Fruit fly (Drosophila melanogaster) whole organism, embryonic: ENCODE data around the gene Npc2f.

Experiments
- Atf6 ChIP-seq: fragments of 200-800 bp; sonication (Bioruptor generic); IDR thresholded peaks from 2 replicates; pipeline ENCODE4 v1.3.6; 2022; ENCODE audit warnings: missing biosample characterization, missing genetic modification characterization
- C15 ChIP-seq: fragments of 200-800 bp; sonication (Bioruptor generic); IDR thresholded peaks from 3 replicates; pipeline ENCODE4 v1.3.6; 2022; ENCODE audit warnings: missing biosample characterization, missing genetic modification characterization
- CG14050 ChIP-seq: fragments of 200-800 bp; sonication (Bioruptor generic); IDR thresholded peaks from 3 replicates; pipeline ENCODE4 v1.3.6; 2022; ENCODE audit warnings: missing biosample characterization, missing genetic modification characterization
- CG15514 ChIP-seq: fragments of 200-800 bp; sonication (Bioruptor generic); optimal IDR thresholded peaks from 3 replicates; lab custom pipeline; 2017; ENCODE audit warnings: missing biosample characterization, missing genetic modification characterization, mild to moderate bottlenecking, moderate library complexity, missing genetic modification reagents
- CG17359 ChIP-seq: fragments of 200-800 bp; sonication (Bioruptor generic); optimal IDR thresholded peaks from 3 replicates; lab custom pipeline; 2018; ENCODE audit warnings: missing biosample characterization, mild to moderate bottlenecking, missing genetic modification characterization, moderate library complexity
- CG17361 ChIP-seq: fragments of 200-800 bp; sonication (Bioruptor generic); IDR thresholded peaks from 3 replicates; pipeline ENCODE4 v1.3.6; 2022; ENCODE audit warnings: missing biosample characterization, missing genetic modification characterization
- CG2120 ChIP-seq: fragments of 200-800 bp; sonication (Bioruptor generic); optimal IDR thresholded peaks from 3 replicates; lab custom pipeline; 2016; ENCODE audit warnings: missing biosample characterization, missing genetic modification characterization
- CG2678 ChIP-seq: fragments of 200-800 bp; sonication (Bioruptor generic); optimal IDR thresholded peaks from 3 replicates; lab custom pipeline; 2019; ENCODE audit warnings: missing biosample characterization, mild to moderate bottlenecking, missing genetic modification characterization, moderate library complexity
- CG32772 ChIP-seq: fragments of 200-800 bp; sonication (Bioruptor generic); IDR thresholded peaks from 2 replicates; pipeline ENCODE4 v1.3.6; 2022; ENCODE audit warnings: missing biosample characterization, missing genetic modification characterization
- CG6689 ChIP-seq: fragments of 200-800 bp; sonication (Bioruptor generic); IDR thresholded peaks from 2 replicates; pipeline ENCODE4 v1.3.6; 2022; ENCODE audit warnings: missing biosample characterization, missing genetic modification characterization
- CG7839 ChIP-seq: fragments of 200-800 bp; sonication (Bioruptor generic); optimal IDR thresholded peaks from 3 replicates; lab custom pipeline; 2018; ENCODE audit warnings: missing biosample characterization, mild to moderate bottlenecking, missing genetic modification characterization, moderate library complexity
- CG8089 ChIP-seq: fragments of 200-800 bp; sonication (Bioruptor generic); optimal IDR thresholded peaks from 3 replicates; lab custom pipeline; 2016; ENCODE audit warnings: missing biosample characterization, missing genetic modification characterization
- CG9932 ChIP-seq: fragments of 200-800 bp; sonication (Bioruptor generic); IDR thresholded peaks from 2 replicates; pipeline ENCODE4 v1.3.6; 2022; ENCODE audit warnings: missing biosample characterization, missing genetic modification characterization
- Dbx ChIP-seq: fragments of 200-800 bp; sonication (Bioruptor generic); IDR thresholded peaks from 3 replicates; pipeline ENCODE4 v1.3.6; 2022; ENCODE audit warnings: missing biosample characterization, missing genetic modification characterization
- Dip3 ChIP-seq: fragments of 200-800 bp; sonication (Bioruptor generic); optimal IDR thresholded peaks from 3 replicates; lab custom pipeline; 2016; ENCODE audit warnings: missing biosample characterization, missing genetic modification characterization
- Ets65A ChIP-seq: fragments of 200-800 bp; sonication (Bioruptor generic); peaks from one replicate; lab custom pipeline; 2016; ENCODE audit warnings: missing biosample characterization, missing genetic modification characterization
- Ets97D ChIP-seq: fragments of 200-800 bp; sonication (Bioruptor generic); optimal IDR thresholded peaks from 3 replicates; lab custom pipeline; 2016; ENCODE audit warnings: missing biosample characterization, missing genetic modification characterization
- Fer1 ChIP-seq: fragments of 200-800 bp; sonication (Bioruptor generic); optimal IDR thresholded peaks from 2 replicates; lab custom pipeline; 2017; ENCODE audit warnings: missing biosample characterization, mild to moderate bottlenecking, missing genetic modification characterization
- HHEX ChIP-seq: fragments of 200-800 bp; sonication (Bioruptor generic); optimal IDR thresholded peaks from 3 replicates; lab custom pipeline; 2017; ENCODE audit warnings: missing biosample characterization, mild to moderate bottlenecking, missing genetic modification characterization, missing genetic modification reagents
- Hmr ChIP-seq: fragments of 200-800 bp; sonication (Bioruptor generic); optimal IDR thresholded peaks from 3 replicates; lab custom pipeline; 2017; ENCODE audit warnings: mild to moderate bottlenecking, missing biosample characterization, missing genetic modification reagents, missing genetic modification characterization
- Med ChIP-seq: fragments of 200-800 bp; sonication (Bioruptor generic); peaks from one replicate; lab custom pipeline; 2016; ENCODE audit warnings: missing biosample characterization, missing genetic modification characterization, mild to moderate bottlenecking, inconsistent platforms, moderate library complexity
- Meics ChIP-seq: fragments of 200-800 bp; sonication (Bioruptor generic); optimal IDR thresholded peaks from 2 replicates; lab custom pipeline; 2017; ENCODE audit warnings: missing biosample characterization, mild to moderate bottlenecking, missing genetic modification characterization
- Mrtf ChIP-seq: fragments of 200-800 bp; sonication (Bioruptor generic); IDR thresholded peaks from 3 replicates; pipeline ENCODE4 v1.3.6; 2022; ENCODE audit warnings: missing biosample characterization, missing genetic modification characterization
- Oli ChIP-seq: fragments of 200-800 bp; sonication (Bioruptor generic); optimal IDR thresholded peaks from 2 replicates; lab custom pipeline; 2018; ENCODE audit warnings: missing biosample characterization, mild to moderate bottlenecking, missing genetic modification characterization, moderate library complexity
- PHDP ChIP-seq: fragments of 200-800 bp; sonication (Bioruptor generic); optimal IDR thresholded peaks from 3 replicates; lab custom pipeline; 2018; ENCODE audit warnings: missing biosample characterization, mild to moderate bottlenecking, missing genetic modification characterization, moderate library complexity
- Pdp1 ChIP-seq, 2 experiments: fragments of 200-800 bp; sonication (Bioruptor generic); optimal IDR thresholded peaks; 3 replicates each; lab custom pipeline; 2016; ENCODE audit warnings: missing biosample characterization in 2 of 2, missing genetic modification characterization in 2 of 2, mild to moderate bottlenecking in 1 of 2, moderate library complexity in 1 of 2
- Poxn ChIP-seq: fragments of 200-800 bp; sonication (Bioruptor generic); IDR thresholded peaks from 2 replicates; pipeline ENCODE4 v1.3.6; 2022; ENCODE audit warnings: missing biosample characterization, missing genetic modification characterization
- Ptx1 ChIP-seq: fragments of 200-800 bp; sonication (Bioruptor generic); IDR thresholded peaks from 2 replicates; pipeline ENCODE4 v1.3.6; 2022; ENCODE audit warnings: missing biosample characterization, missing genetic modification characterization
- Rx ChIP-seq: fragments of 200-800 bp; sonication (Bioruptor generic); IDR thresholded peaks from 2 replicates; pipeline ENCODE4 v1.3.6; 2022; ENCODE audit warnings: missing biosample characterization, missing genetic modification characterization
- Taf1 ChIP-seq: fragments of 200-800 bp; sonication (Bioruptor generic); IDR thresholded peaks from 2 replicates; pipeline ENCODE4 v1.3.6; 2022; ENCODE audit warnings: missing biosample characterization, missing genetic modification characterization
- abd-A ChIP-seq: fragments of 200-800 bp; sonication (Bioruptor generic); optimal IDR thresholded peaks from 3 replicates; lab custom pipeline; 2019; ENCODE audit warnings: missing biosample characterization, mild to moderate bottlenecking, missing genetic modification characterization, moderate library complexity
- da ChIP-seq: fragments of 200-800 bp; sonication (Bioruptor generic); optimal IDR thresholded peaks from 2 replicates; lab custom pipeline; 2016; ENCODE audit warnings: missing biosample characterization, missing genetic modification characterization
- dysf ChIP-seq: fragments of 200-800 bp; sonication (Bioruptor generic); IDR thresholded peaks from 3 replicates; pipeline ENCODE4 v1.3.6; 2022; ENCODE audit warnings: missing biosample characterization, missing genetic modification characterization
- esg ChIP-seq: fragments of 200-800 bp; sonication (Bioruptor generic); conservative IDR thresholded peaks from 2 replicates; pipeline ENCODE4 v1.3.6; 2022; ENCODE audit warnings: missing biosample characterization, missing genetic modification characterization
- eve ChIP-seq, 2 experiments: fragments of >200 bp; optimal IDR thresholded peaks; 2 replicates each; lab custom pipeline; 2017; ENCODE audit warnings: missing biosample characterization in 2 of 2, missing genetic modification characterization in 2 of 2
- gsb-n ChIP-seq: fragments of 200-800 bp; sonication (Bioruptor generic); optimal IDR thresholded peaks from 3 replicates; lab custom pipeline; 2018; ENCODE audit warnings: missing biosample characterization, mild to moderate bottlenecking, missing genetic modification characterization
- lab ChIP-seq: fragments of 200-800 bp; sonication (Bioruptor generic); optimal IDR thresholded peaks from 3 replicates; lab custom pipeline; 2017; ENCODE audit warnings: missing biosample characterization, missing genetic modification characterization, mild to moderate bottlenecking, moderate library complexity, missing genetic modification reagents
- mam ChIP-seq: fragments of 200-800 bp; sonication (Bioruptor generic); optimal IDR thresholded peaks from 3 replicates; lab custom pipeline; 2016; ENCODE audit warnings: missing biosample characterization, missing genetic modification characterization
- nmo ChIP-seq: fragments of 200-800 bp; sonication (Bioruptor generic); optimal IDR thresholded peaks from 2 replicates; lab custom pipeline; 2018; ENCODE audit warnings: missing biosample characterization, mild to moderate bottlenecking, missing genetic modification characterization, moderate library complexity
- oc ChIP-seq: fragments of 200-800 bp; sonication (Bioruptor generic); optimal IDR thresholded peaks from 2 replicates; lab custom pipeline; 2018; ENCODE audit warnings: missing biosample characterization, mild to moderate bottlenecking, missing genetic modification characterization, moderate library complexity
- peb ChIP-seq: fragments of 200-800 bp; sonication (Bioruptor generic); IDR thresholded peaks from 2 replicates; pipeline ENCODE4 v1.3.6; 2022; ENCODE audit warnings: missing biosample characterization, missing genetic modification characterization
- psq ChIP-seq: fragments of 200-800 bp; sonication (Bioruptor generic); optimal IDR thresholded peaks from 2 replicates; lab custom pipeline; 2017; ENCODE audit warnings: missing biosample characterization, missing genetic modification characterization
- row ChIP-seq: fragments of 200-800 bp; sonication (Bioruptor generic); IDR thresholded peaks from 3 replicates; pipeline ENCODE4 v1.3.6; 2022; ENCODE audit warnings: missing biosample characterization, missing genetic modification characterization
- scrt ChIP-seq: fragments of 200-800 bp; sonication (Bioruptor generic); optimal IDR thresholded peaks from 2 replicates; lab custom pipeline; 2018; ENCODE audit warnings: missing biosample characterization, mild to moderate bottlenecking, missing genetic modification characterization, moderate library complexity
- sens ChIP-seq: fragments of 200-800 bp; sonication (Bioruptor generic); peaks from one replicate; lab custom pipeline; 2016; ENCODE audit warnings: missing biosample characterization, missing genetic modification characterization
- seq ChIP-seq: fragments of 200-800 bp; sonication (Bioruptor generic); IDR thresholded peaks from 2 replicates; pipeline ENCODE4 v1.3.6; 2022; ENCODE audit warnings: missing biosample characterization, missing genetic modification characterization
- so ChIP-seq: fragments of 200-800 bp; sonication (Bioruptor generic); IDR thresholded peaks from 3 replicates; pipeline ENCODE4 v1.3.6; 2022; ENCODE audit warnings: missing biosample characterization, missing genetic modification characterization
- stc ChIP-seq: fragments of 200-800 bp; sonication (Bioruptor generic); IDR thresholded peaks from 2 replicates; pipeline ENCODE4 v1.3.6; 2022; ENCODE audit warnings: missing biosample characterization, missing genetic modification characterization
- sug ChIP-seq: fragments of 200-800 bp; optimal IDR thresholded peaks from 2 replicates; lab custom pipeline; 2019; ENCODE audit warnings: missing biosample characterization, mild to moderate bottlenecking, missing genetic modification characterization, moderate library complexity
- z ChIP-seq: fragments of 200-800 bp; sonication (Bioruptor generic); IDR thresholded peaks from 3 replicates; pipeline ENCODE4 v1.3.6; 2022; ENCODE audit warnings: missing biosample characterization, missing genetic modification characterization

Npc2f gene

dm6 chr3R:24090143-24090542 is 47.6 kb upstream of the Npc2f start:
- TF ChIP-seq da (GFP tag; lab: Kevin White, UChicago), result no peak
- peak; percentile 55 for TF ChIP-seq gsb-n (tag; lab: Kevin White, UChicago)
- peak; percentile 22 for TF ChIP-seq oc (tag; lab: Kevin White, UChicago)
- peak in 1 of 2 experiments; percentile 12 for TF ChIP-seq eve (GFP tag; optimal IDR thresholded peaks at IDR 0.05; lab: Kevin White, UChicago)
- TF ChIP-seq CG14050, result no peak
- TF ChIP-seq z (GFP tag; lab: Robert Waterston, UW), result no peak
- peak; percentile 46 for TF ChIP-seq abd-A
- TF ChIP-seq sug (tag; lab: Kevin White, UChicago), result peak; percentile 10

DNA sequence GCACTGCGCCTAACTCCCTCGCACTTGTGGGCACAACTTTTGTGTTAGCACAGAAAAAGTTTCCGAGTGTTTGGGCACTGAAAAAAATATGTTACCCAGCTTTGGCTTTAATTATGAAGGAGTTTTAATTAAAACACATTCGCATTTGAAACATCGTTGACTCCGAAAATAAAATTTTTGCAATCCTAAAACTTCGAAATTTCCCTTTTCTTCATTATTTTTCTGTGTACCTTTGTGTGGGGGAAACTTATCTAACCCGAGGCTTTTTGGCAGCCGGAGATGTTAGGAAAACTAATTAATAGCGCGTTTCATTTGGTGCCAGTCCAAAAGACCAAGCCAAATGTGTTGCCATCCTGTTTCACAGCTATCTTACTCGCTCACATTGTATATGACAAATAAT is 46.0 kb upstream of the Npc2f start:
- 0 out of 2 replicates have a peak, but pooled peaks have one; percentile 21 for TF ChIP-seq CG6689
- TF ChIP-seq scrt (GFP tag; lab: Kevin White, UChicago), result peak; percentile 33
- 0 out of 3 replicates have a peak, but pooled peaks have one; percentile 34 for TF ChIP-seq Mrtf (GFP tag; lab: Robert Waterston, UW)
- no peak for TF ChIP-seq CG17361 (GFP tag; lab: Robert Waterston, UW)
- TF ChIP-seq Taf1 (GFP tag; lab: Robert Waterston, UW), result 0 out of 2 replicates have a peak, but pooled peaks have one; percentile 12
- TF ChIP-seq C15 (GFP tag; lab: Robert Waterston, UW), result no peak
- TF ChIP-seq CG9932 (GFP tag; lab: Robert Waterston, UW), result 0 out of 2 replicates have a peak, but pooled peaks have one; percentile 16
- 0 out of 2 replicates have a peak, but pooled peaks have one; percentile 18 for TF ChIP-seq Atf6 (GFP tag; lab: Robert Waterston, UW)
- peak; percentile 71 for TF ChIP-seq sens (GFP tag; lab: Kevin White, UChicago)
- no peak for TF ChIP-seq psq (GFP tag; lab: Kevin White, UChicago)
- TF ChIP-seq esg, result 0 out of 2 replicates have a peak, but pooled peaks have one; percentile 21
- peak; percentile 40 for TF ChIP-seq Meics (GFP tag; lab: Kevin White, UChicago)
- TF ChIP-seq Rx, result no peak
- TF ChIP-seq Ets65A, result peak; percentile 72
- TF ChIP-seq so (GFP tag; lab: Robert Waterston, UW), result no peak
- TF ChIP-seq row, result peak; percentile 59; the same call in 2 of the 3 replicates
- peak in 1 of 2 experiments; percentile 2 for TF ChIP-seq Pdp1 (GFP tag; optimal IDR thresholded peaks at IDR 0.05; lab: Kevin White, UChicago)
- peak; percentile 41 for TF ChIP-seq CG15514 (GFP tag; lab: Kevin White, UChicago)
- peak; percentile 37; the same call in 1 of the 2 replicates for TF ChIP-seq Ptx1
- TF ChIP-seq Ets97D, result no peak
- TF ChIP-seq lab, result peak; percentile 52
- TF ChIP-seq Fer1 (GFP tag; lab: Kevin White, UChicago), result peak; percentile 25
- TF ChIP-seq Med, result peak; percentile 81
- peak; percentile 39 for TF ChIP-seq PHDP (tag; lab: Kevin White, UChicago)
- peak; percentile 14; the same call in 1 of the 3 replicates for TF ChIP-seq Dbx
- 0 out of 3 replicates have a peak, but pooled peaks have one; percentile 12 for TF ChIP-seq dysf (GFP tag; lab: Robert Waterston, UW)
- peak; percentile 7 for TF ChIP-seq CG17359 (tag; lab: Kevin White, UChicago)
- 0 out of 2 replicates have a peak, but pooled peaks have one; percentile 17 for TF ChIP-seq peb (GFP tag; lab: Robert Waterston, UW)
- peak; percentile 1 for TF ChIP-seq HHEX (GFP tag; lab: Kevin White, UChicago)
- no peak for TF ChIP-seq nmo (GFP tag; lab: Kevin White, UChicago)
- peak; percentile 35 for TF ChIP-seq Hmr (GFP tag; lab: Kevin White, UChicago)
- no peak for TF ChIP-seq CG8089 (GFP tag; lab: Kevin White, UChicago)
- 0 out of 2 replicates have a peak, but pooled peaks have one; percentile 22 for TF ChIP-seq CG32772 (GFP tag; lab: Robert Waterston, UW)
- peak; percentile 0 for TF ChIP-seq mam
- TF ChIP-seq Oli (tag; lab: Kevin White, UChicago), result peak; percentile 20
- TF ChIP-seq Dip3 (GFP tag; lab: Kevin White, UChicago), result peak; percentile 2
- TF ChIP-seq CG2678 (tag; lab: Kevin White, UChicago), result peak; percentile 48
- peak; percentile 35 for TF ChIP-seq CG2120 (GFP tag; lab: Kevin White, UChicago)
- peak; percentile 18 for TF ChIP-seq CG7839 (tag; lab: Kevin White, UChicago)
- no peak for TF ChIP-seq Poxn (GFP tag; lab: Robert Waterston, UW)
- TF ChIP-seq stc (GFP tag; lab: Robert Waterston, UW), result 0 out of 2 replicates have a peak, but pooled peaks have one; percentile 23
- no peak for TF ChIP-seq seq
